Fruit fly (Drosophila melanogaster): ENCODE results near the gene CG10336.

CG10336 gene

dm6 chr2L:18705617-18706046, 16.3 kb downstream of the CG10336 start, which contains the start of gene Jwa (continued):
- TF ChIP-seq CG15269 (tag; optimal IDR thresholded peaks at IDR 0.05) (peak; percentile 81), Awh (GFP tag; IDR thresholded peaks at IDR 0.05) (peak; percentile 80), CG8290 (GFP tag; optimal IDR thresholded peaks at IDR 0.05) (peak; percentile 89), CG8290 (tag; optimal IDR thresholded peaks at IDR 0.05) (peak; percentile 69 to 92), CG2889 (GFP tag; IDR thresholded peaks at IDR 0.05) (peak; percentile 93), rib (GFP tag; IDR thresholded peaks at IDR 0.05) (peak; percentile 81), Hey (tag; optimal IDR thresholded peaks at IDR 0.05) (peak; percentile 65), CG32532 (GFP tag; IDR thresholded peaks at IDR 0.05) (peak; percentile 92), disco-r (GFP tag; optimal IDR thresholded peaks at IDR 0.05) (peak; percentile 73), CG14014 (GFP tag; IDR thresholded peaks at IDR 0.05) (peak; percentile 89), gem (tag; optimal IDR thresholded peaks at IDR 0.05) (peak; percentile 98), jumu (GFP tag; optimal IDR thresholded peaks at IDR 0.05) (peak; percentile 88), dpn (GFP tag; optimal IDR thresholded peaks at IDR 0.05) (peak; percentile 89 to 98), CG7745 (tag; optimal IDR thresholded peaks at IDR 0.05) (no peak), ro (GFP tag; IDR thresholded peaks at IDR 0.05) (peak; percentile 70), CG1233 (GFP tag; optimal IDR thresholded peaks at IDR 0.05) (peak; percentile 62), CG12942 (GFP tag; optimal IDR thresholded peaks at IDR 0.05) (peak; percentile 98), ERR (GFP tag; optimal IDR thresholded peaks at IDR 0.05) (peak; percentile 76), CG9876 (GFP tag; optimal IDR thresholded peaks at IDR 0.05) (peak; percentile 87), btn (GFP tag; optimal IDR thresholded peaks at IDR 0.05) (peak; percentile 31), Hsf (GFP tag; optimal IDR thresholded peaks at IDR 0.05) (peak; percentile 98), oc (tag; optimal IDR thresholded peaks at IDR 0.05) (no peak), CG10274 (GFP tag; optimal IDR thresholded peaks at IDR 0.05) (peak; percentile 20), Antp (GFP tag; optimal IDR thresholded peaks at IDR 0.05) (peak; percentile 94), CG4328 (GFP tag; optimal IDR thresholded peaks at IDR 0.05) (peak; percentile 66), CG10543 (GFP tag; optimal IDR thresholded peaks at IDR 0.05) (peak; percentile 94), CG12071 (GFP tag; optimal IDR thresholded peaks at IDR 0.05) (no peak), CG4424 (GFP tag; optimal IDR thresholded peaks at IDR 0.05) (peak; percentile 84), CG15601 (tag; optimal IDR thresholded peaks at IDR 0.05) (peak; percentile 73), exex (tag; optimal IDR thresholded peaks at IDR 0.05) (no peak), slbo (GFP tag; IDR thresholded peaks at IDR 0.05) (peak; percentile 98), CG4360 (GFP tag; IDR thresholded peaks at IDR 0.05) (no peak; the same call in 1 of the 2 replicates), p53 (GFP tag; optimal IDR thresholded peaks at IDR 0.05) (peak; percentile 40), pnt (GFP tag; optimal IDR thresholded peaks at IDR 0.05) (peak; percentile 91), Hr51 (GFP tag; optimal IDR thresholded peaks at IDR 0.05) (peak; percentile 86 to 90), Dip2 (GFP tag; IDR thresholded peaks at IDR 0.05) (0 out of 2 replicates have a peak, but pooled peaks have one; percentile 16), CG13424 (tag; optimal IDR thresholded peaks at IDR 0.05) (peak; percentile 97), CG4820 (GFP tag; optimal IDR thresholded peaks at IDR 0.05) (peak; percentile 74), dati (GFP tag; IDR thresholded peaks at IDR 0.05) (peak; percentile 41; the same call in 1 of the 2 replicates), CG34422 (GFP tag; IDR thresholded peaks at IDR 0.05) (peak; percentile 93), CG8765 (GFP tag; IDR thresholded peaks at IDR 0.05) (peak; percentile 92), gt (GFP tag; IDR thresholded peaks at IDR 0.05) (0 out of 2 replicates have a peak, but pooled peaks have one; percentile 49), ttk (GFP tag; IDR thresholded peaks at IDR 0.05) (peak; percentile 86), MESR4 (GFP tag; optimal IDR thresholded peaks at IDR 0.05) (peak; percentile 87), ftz-f1 (GFP tag; optimal IDR thresholded peaks at IDR 0.05) (peak; percentile 59), fd96Cb (tag; optimal IDR thresholded peaks at IDR 0.05) (peak; percentile 87), dimm (GFP tag; IDR thresholded peaks at IDR 0.05) (peak; percentile 85), pfk (GFP tag; optimal IDR thresholded peaks at IDR 0.05) (no peak), sens (GFP tag) (peak; percentile 97), Side (GFP tag; optimal IDR thresholded peaks at IDR 0.05) (peak; percentile 91), z (GFP tag; IDR thresholded peaks at IDR 0.05) (no peak), Lhr (GFP tag; optimal IDR thresholded peaks at IDR 0.05) (peak; percentile 80)
